Worm (Caenorhabditis elegans) whole organism, L3 larva: ENCODE data around the gene F40A3.3.

Source experiments
- ZK546.5 ChIP-seq: sonication (generic microtip); optimal IDR thresholded peaks from 2 replicates; lab custom pipeline; 2017; ENCODE audit warnings: missing biosample characterization, missing genetic modification characterization
- ama-1 ChIP-seq: fragments of 150-350 bp; optimal IDR thresholded peaks from 2 replicates; lab custom pipeline; 2018
- ceh-82 ChIP-seq: fragments of 150-350 bp; optimal IDR thresholded peaks from 2 replicates; lab custom pipeline; 2014; ENCODE audit warnings: missing biosample characterization, missing genetic modification characterization
- ceh-9 ChIP-seq: sonication (generic microtip); optimal IDR thresholded peaks from 2 replicates; lab custom pipeline; 2018; ENCODE audit warnings: missing biosample characterization, missing genetic modification characterization
- egl-27 ChIP-seq: sonication (generic microtip); optimal IDR thresholded peaks from 4 replicates; lab custom pipeline; 2017; ENCODE audit warnings: missing biosample characterization, missing genetic modification reagents, missing genetic modification characterization
- egl-5 ChIP-seq: fragments of 150-350 bp; optimal IDR thresholded peaks from 2 replicates; lab custom pipeline; 2017; ENCODE audit warnings: missing biosample characterization, missing genetic modification reagents, missing genetic modification characterization, inconsistent platforms
- elt-1 ChIP-seq: fragments of 150-350 bp; optimal IDR thresholded peaks from 2 replicates; lab custom pipeline; 2014; ENCODE audit warnings: missing biosample characterization, missing genetic modification characterization
- elt-2 ChIP-seq: sonication (generic microtip); optimal IDR thresholded peaks from 2 replicates; lab custom pipeline; 2016; ENCODE audit warnings: missing genetic modification reagents, mild to moderate bottlenecking, missing genetic modification characterization, missing compliant biosample characterization
- elt-3 ChIP-seq, 3 experiments: fragments of 150-350 bp in 1 of 3; sonication (generic microtip) in 2 of 3; optimal IDR thresholded peaks; 2 replicates in 2 of 3; 4 replicates in 1 of 3; lab custom pipeline; 2014 to 2017; ENCODE audit warnings: missing biosample characterization in 3 of 3, missing genetic modification characterization in 3 of 3
- eor-1 ChIP-seq, 2 experiments: fragments of 150-350 bp; optimal IDR thresholded peaks; 2 replicates each; lab custom pipeline; 2014 to 2018; ENCODE audit warnings: missing biosample characterization in 2 of 2, missing genetic modification characterization in 2 of 2
- fkh-10 ChIP-seq: sonication (generic microtip); optimal IDR thresholded peaks from 2 replicates; lab custom pipeline; 2017; ENCODE audit warnings: missing biosample characterization, missing genetic modification reagents, missing genetic modification characterization
- fos-1 ChIP-seq: fragments of 150-350 bp; optimal IDR thresholded peaks from 2 replicates; lab custom pipeline; 2014; ENCODE audit warnings: missing biosample characterization, missing genetic modification characterization
- hmg-11 ChIP-seq: sonication (generic microtip); optimal IDR thresholded peaks from 2 replicates; lab custom pipeline; 2016; ENCODE audit warnings: missing genetic modification characterization, missing compliant biosample characterization
- jun-1 ChIP-seq: fragments of 150-350 bp; optimal IDR thresholded peaks from 2 replicates; lab custom pipeline; 2014; ENCODE audit warnings: missing biosample characterization, missing genetic modification reagents, missing genetic modification characterization
- lin-15B ChIP-seq: fragments of 150-350 bp; optimal IDR thresholded peaks from 2 replicates; lab custom pipeline; 2014; ENCODE audit warnings: missing biosample characterization, missing genetic modification characterization
- lin-39 ChIP-seq: fragments of 150-350 bp; optimal IDR thresholded peaks from 2 replicates; lab custom pipeline; 2018; ENCODE audit warnings: missing biosample characterization, missing genetic modification reagents, missing genetic modification characterization
- mml-1 ChIP-seq: fragments of 150-350 bp; sonication (generic microtip); optimal IDR thresholded peaks from 3 replicates; lab custom pipeline; 2014; ENCODE audit warnings: missing biosample characterization, missing genetic modification characterization
- nhr-11 ChIP-seq: fragments of 150-350 bp; optimal IDR thresholded peaks from 2 replicates; lab custom pipeline; 2014; ENCODE audit warnings: missing biosample characterization, missing genetic modification characterization
- nhr-12 ChIP-seq: fragments of 150-350 bp; optimal IDR thresholded peaks from 2 replicates; lab custom pipeline; 2014; ENCODE audit warnings: missing biosample characterization, missing genetic modification characterization
- nhr-23 ChIP-seq: fragments of 150-350 bp; optimal IDR thresholded peaks from 2 replicates; lab custom pipeline; 2014; ENCODE audit warnings: missing biosample characterization, missing genetic modification reagents, missing genetic modification characterization
- nhr-237 ChIP-seq: fragments of 150-350 bp; optimal IDR thresholded peaks from 2 replicates; lab custom pipeline; 2014; ENCODE audit warnings: missing biosample characterization, missing genetic modification characterization
- nhr-43 ChIP-seq: sonication (generic microtip); optimal IDR thresholded peaks from 2 replicates; lab custom pipeline; 2016; ENCODE audit warnings: mild to moderate bottlenecking, missing genetic modification characterization, missing compliant biosample characterization; ENCODE audit not compliant: poor library complexity, severe bottlenecking
- nhr-67 ChIP-seq: fragments of 150-350 bp; optimal IDR thresholded peaks from 2 replicates; lab custom pipeline; 2014; ENCODE audit warnings: missing biosample characterization, missing genetic modification characterization
- nhr-76 ChIP-seq: fragments of 150-350 bp; sonication (generic microtip); optimal IDR thresholded peaks from 5 replicates; lab custom pipeline; 2014; ENCODE audit warnings: missing biosample characterization, missing genetic modification characterization
- nhr-77 ChIP-seq: fragments of 150-350 bp; optimal IDR thresholded peaks from 2 replicates; lab custom pipeline; 2014; ENCODE audit warnings: missing biosample characterization, missing genetic modification characterization
- pqm-1 ChIP-seq: fragments of 150-350 bp; optimal IDR thresholded peaks from 2 replicates; lab custom pipeline; 2017; ENCODE audit warnings: missing biosample characterization, missing genetic modification characterization, inconsistent platforms
- unc-62 ChIP-seq: fragments of 150-350 bp; sonication (generic microtip); optimal IDR thresholded peaks from 4 replicates; lab custom pipeline; 2014; ENCODE audit warnings: missing biosample characterization, missing genetic modification reagents, missing genetic modification characterization
- zag-1 ChIP-seq: fragments of 150-350 bp; optimal IDR thresholded peaks from 2 replicates; lab custom pipeline; 2014; ENCODE audit warnings: missing biosample characterization, missing genetic modification characterization
- ztf-4 ChIP-seq: fragments of 150-350 bp; optimal IDR thresholded peaks from 2 replicates; lab custom pipeline; 2014; ENCODE audit warnings: missing biosample characterization, missing genetic modification characterization

The F40A3.3 gene

DNA sequence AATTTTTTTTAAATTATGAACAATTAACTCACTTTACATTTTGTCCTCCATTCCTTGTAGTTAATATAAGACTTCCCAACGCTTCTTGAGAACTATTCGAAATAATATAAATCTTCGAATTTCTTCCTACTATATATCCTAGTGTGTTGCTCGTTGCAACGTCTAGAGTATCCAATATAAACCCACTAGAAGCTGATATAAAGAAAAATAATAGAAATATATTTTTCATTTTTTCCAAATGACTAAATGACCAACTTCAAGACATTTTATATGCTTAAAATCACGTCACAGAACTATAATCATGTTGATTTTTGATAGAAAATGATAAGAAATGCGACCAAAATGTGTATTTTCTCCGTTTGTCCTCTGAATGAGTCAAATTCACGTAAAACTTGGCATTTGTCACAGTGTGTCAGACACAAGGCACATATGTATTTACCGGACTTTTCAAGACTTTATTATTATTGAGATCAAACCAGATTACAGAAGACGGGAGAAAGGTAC is 14.2 kb upstream of the F40A3.3 start, which contains the start of gene C37C3.10:
Gene C37C3.10, minus strand, starts transcription at position 51 of the 504 bp plus-strand sequence.
- TF ChIP-seq elt-1 (no peak), pqm-1 (tag; lab: Kevin White, UChicago) (peak; percentile 64), egl-5 (no peak)
- TF ChIP-seq, all 47 proteins: peak for 1

DNA sequence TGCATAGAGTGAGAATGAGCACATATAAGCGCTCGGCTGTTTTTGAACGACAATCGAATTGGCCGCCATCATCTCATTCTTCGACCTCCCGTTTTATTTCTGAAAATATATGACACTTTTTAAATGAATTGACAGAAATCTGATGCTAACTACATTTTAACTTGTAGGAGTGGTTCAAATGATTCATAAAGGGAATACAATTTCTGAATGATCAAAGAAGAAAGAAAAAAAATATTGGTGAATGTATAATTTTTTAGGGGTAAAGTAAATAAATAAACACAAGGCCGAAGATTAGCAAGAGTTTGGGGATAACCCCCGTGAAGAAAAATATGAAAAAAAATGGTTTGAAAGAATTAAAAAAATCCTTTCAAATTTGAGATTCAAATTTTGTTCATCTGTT is 12.6 kb upstream of the F40A3.3 start, which contains the start of gene C37C3.11:
Gene C37C3.11, minus strand, starts transcription at position 101 of the 400 bp plus-strand sequence.
- TF ChIP-seq pqm-1 (tag; lab: Kevin White, UChicago) (no peak), hmg-11 (tag; lab: Kevin White, UChicago) (no peak), ceh-82 (tag; lab: Kevin White, UChicago) (no peak), ceh-9 (tag; lab: Kevin White, UChicago) (no peak), jun-1 (no peak), eor-1 (tag; optimal IDR thresholded peaks at IDR 0.05; lab: Kevin White, UChicago) (no peak), nhr-23 (no peak), nhr-77 (tag; lab: Kevin White, UChicago) (no peak), elt-2 (no peak), lin-15B (no peak), elt-1 (no peak), zag-1 (tag; lab: Kevin White, UChicago) (no peak), nhr-43 (tag; lab: Kevin White, UChicago) (no peak), nhr-12 (tag; lab: Kevin White, UChicago) (no peak), fos-1 (no peak), nhr-11 (no peak), nhr-76 (no peak), ama-1 (lab: Kevin White, UChicago) (no peak), unc-62 (GFP tag; lab: Kevin White, UChicago) (no peak)
- TF ChIP-seq, all 47 proteins: peak for 0

DNA sequence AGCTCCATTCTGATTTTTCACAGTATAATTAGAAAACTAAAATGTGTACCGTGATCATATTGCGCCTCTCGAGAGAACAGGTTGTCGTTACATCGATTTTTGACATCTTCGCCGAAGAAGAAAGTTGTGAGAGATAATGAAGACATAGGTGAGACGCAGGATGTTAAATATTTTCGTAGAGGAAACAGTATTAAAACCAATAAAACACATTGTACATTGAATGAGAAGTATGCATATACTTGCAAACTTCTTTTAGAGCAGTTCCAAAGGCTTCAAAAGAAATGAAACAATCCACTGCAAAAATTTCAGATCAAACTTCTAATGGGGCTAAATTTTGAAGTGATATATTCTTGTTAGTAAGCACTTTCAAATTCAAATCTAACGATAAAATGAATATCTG is 6.5 kb upstream of the F40A3.3 start, which contains the start of gene nipi-4:
Gene nipi-4, minus strand, starts transcription at position 101 of the 400 bp plus-strand sequence.
- no peak for TF ChIP-seq elt-3 (tag; optimal IDR thresholded peaks at IDR 0.05; lab: Kevin White, UChicago)
- TF ChIP-seq ZK546.5 (tag; lab: Kevin White, UChicago), result no peak
- TF ChIP-seq lin-39 (tag; lab: Kevin White, UChicago), result no peak
- no peak for TF ChIP-seq zag-1 (tag; lab: Kevin White, UChicago)
- TF ChIP-seq nhr-23, result peak; percentile 4
- TF ChIP-seq ztf-4 (tag; lab: Kevin White, UChicago), result no peak
- TF ChIP-seq egl-27 (tag; lab: Kevin White, UChicago), result no peak
- TF ChIP-seq lin-15B, result no peak

- TF ChIP-seq fkh-10 (GFP tag; lab: Kevin White, UChicago) (peak; percentile 58), mml-1 (no peak)
Observed at ce11 chrV:7872945-7873344, 4.3 kb upstream of the F40A3.3 start.

- TF ChIP-seq nhr-237 (tag; lab: Kevin White, UChicago) (no peak), nhr-67 (tag; lab: Kevin White, UChicago) (no peak), hmg-11 (tag; lab: Kevin White, UChicago) (no peak), unc-62 (GFP tag; lab: Kevin White, UChicago) (no peak)
Observed at ce11 chrV:7875456-7875855, 1.8 kb upstream of the F40A3.3 start, which contains the start of gene F40A3.4. Gene F40A3.4, plus strand, starts transcription at chrV:7875756.

ce11 chrV:7878411-7878964 is 1.2 kb downstream of the F40A3.3 start, which contains the start of gene F40A3.2:
Gene F40A3.2, plus strand, starts transcription at chrV:7878914.
- TF ChIP-seq lin-39 (tag; lab: Kevin White, UChicago) (no peak), ama-1 (lab: Kevin White, UChicago) (peak; percentile 27)

ce11 chrV:7884441-7884840 is 7.2 kb downstream of the F40A3.3 start:
- TF ChIP-seq eor-1 (tag; optimal IDR thresholded peaks at IDR 0.05; lab: Kevin White, UChicago) (no peak), lin-39 (tag; lab: Kevin White, UChicago) (peak; percentile 12)
